Worm (Caenorhabditis elegans): ENCODE results near the gene abhd-3.2.

DNA sequence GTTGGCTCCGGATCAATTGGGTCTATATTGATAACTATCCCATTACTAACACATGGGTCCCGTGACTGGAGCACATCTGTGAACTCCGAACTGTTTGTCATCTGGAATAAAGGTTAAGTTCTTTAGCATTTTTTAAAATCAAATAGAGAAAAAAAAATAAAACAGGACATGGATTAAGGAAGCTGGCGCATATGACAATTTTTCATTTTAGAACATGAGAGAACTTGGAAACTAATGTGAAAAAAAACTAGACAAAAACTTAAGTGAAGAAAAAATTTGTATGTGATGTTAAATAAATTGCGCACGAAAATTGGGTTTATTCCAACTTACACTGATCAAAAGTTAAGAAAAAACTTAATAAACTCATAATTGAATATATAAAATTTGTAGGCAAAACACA lies 29.0 kb downstream of the abhd-3.2 start, which contains the start of gene sms-2:
- TF ChIP-seq him-1 (tag; optimal IDR thresholded peaks at IDR 0.05) (no peak), dao-5 (tag; optimal IDR thresholded peaks at IDR 0.05) (no peak)

All from whole organism, L4/young adult.